Worm (Caenorhabditis elegans) whole organism, late embryonic: Measurements from ENCODE around the gene Y7A5A.2.

Experiments
- ceh-2 ChIP-seq: sonication (generic microtip); optimal IDR thresholded peaks from 2 replicates; lab custom pipeline; 2016; ENCODE audit warnings: missing genotype, missing genetic modification characterization, missing compliant biosample characterization
- ceh-30 ChIP-seq: fragments of 150-350 bp; optimal IDR thresholded peaks from 2 replicates; lab custom pipeline; 2014; ENCODE audit warnings: missing biosample characterization, missing genetic modification characterization
- dve-1 ChIP-seq: sonication (generic microtip); optimal IDR thresholded peaks from 2 replicates; lab custom pipeline; 2017; ENCODE audit warnings: antibody characterized with exemption, mild to moderate bottlenecking, missing genetic modification characterization, missing compliant biosample characterization
- elt-4 ChIP-seq: sonication (generic microtip); optimal IDR thresholded peaks from 2 replicates; lab custom pipeline; 2016; ENCODE audit warnings: missing genetic modification characterization, missing compliant biosample characterization
- fkh-10 ChIP-seq: fragments of 150-350 bp; optimal IDR thresholded peaks from 2 replicates; lab custom pipeline; 2014; ENCODE audit warnings: missing biosample characterization, missing genetic modification reagents, missing genetic modification characterization
- pha-4 ChIP-seq: fragments of 150-350 bp; optimal IDR thresholded peaks from 2 replicates; lab custom pipeline; 2018; ENCODE audit warnings: missing biosample characterization, missing genetic modification reagents, missing genetic modification characterization
- sdc-2 ChIP-seq: sonication (generic microtip); optimal IDR thresholded peaks from 2 replicates; lab custom pipeline; 2016; ENCODE audit warnings: missing genotype, missing genetic modification characterization, missing compliant biosample characterization

DNA sequence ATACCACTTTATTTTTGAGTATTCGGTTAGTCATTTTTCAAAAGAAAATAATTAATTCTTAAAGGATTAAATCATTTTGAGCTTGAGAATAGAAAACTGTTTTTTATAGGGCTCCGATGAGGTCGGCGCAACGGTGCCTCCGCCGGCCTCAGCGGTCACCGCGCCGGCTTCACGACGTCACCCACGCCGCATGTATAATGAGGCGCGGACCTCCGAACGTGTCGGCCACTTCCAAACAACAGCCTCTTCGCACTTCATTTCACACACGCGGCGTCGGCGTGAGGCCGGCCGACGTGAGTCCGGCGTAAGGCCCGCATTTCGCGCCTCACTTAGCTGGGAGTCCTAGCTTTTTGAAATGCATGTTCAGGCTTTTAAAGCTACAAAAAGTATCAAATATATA lies 5.7 kb downstream of the Y7A5A.2 start:
- no peak for TF ChIP-seq fkh-10 (GFP tag; lab: Kevin White, UChicago)
- no peak for TF ChIP-seq dve-1 (tag; lab: Kevin White, UChicago)
- TF ChIP-seq sdc-2 (tag; lab: Kevin White, UChicago) = no peak
- no peak for TF ChIP-seq ceh-2
- no peak for TF ChIP-seq pha-4 (tag; lab: Kevin White, UChicago)
- no peak for TF ChIP-seq ceh-30 (tag; lab: Kevin White, UChicago)
- no peak for TF ChIP-seq elt-4 (tag; lab: Kevin White, UChicago)
